Worm (Caenorhabditis elegans): Measurements from ENCODE around the gene rpn-9.

Gene rpn-9

DNA sequence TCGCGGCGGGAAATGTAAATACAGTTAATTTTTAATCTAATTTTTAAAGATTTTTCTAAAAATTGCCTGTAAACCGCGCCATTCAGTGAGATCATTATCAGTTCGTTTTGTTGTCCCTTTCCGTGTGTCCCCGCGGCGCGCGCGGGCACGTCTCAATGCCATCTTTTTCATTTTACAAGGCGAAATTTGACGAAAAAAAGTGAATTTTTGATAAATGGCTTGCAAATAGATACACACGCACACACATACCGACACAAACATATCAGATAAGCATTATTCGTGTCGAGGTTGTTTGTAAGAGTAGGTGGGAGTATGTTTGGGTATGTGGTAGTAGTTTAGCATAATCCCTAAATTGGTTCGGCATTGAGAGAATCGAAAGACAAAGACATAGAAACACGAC is 32.9 kb downstream of the rpn-9 start:
- TF ChIP-seq him-1 (tag; optimal IDR thresholded peaks at IDR 0.05) (no peak), dao-5 (tag; optimal IDR thresholded peaks at IDR 0.05) (no peak), W03F9.2 (tag; optimal IDR thresholded peaks at IDR 0.05) (no peak)

DNA sequence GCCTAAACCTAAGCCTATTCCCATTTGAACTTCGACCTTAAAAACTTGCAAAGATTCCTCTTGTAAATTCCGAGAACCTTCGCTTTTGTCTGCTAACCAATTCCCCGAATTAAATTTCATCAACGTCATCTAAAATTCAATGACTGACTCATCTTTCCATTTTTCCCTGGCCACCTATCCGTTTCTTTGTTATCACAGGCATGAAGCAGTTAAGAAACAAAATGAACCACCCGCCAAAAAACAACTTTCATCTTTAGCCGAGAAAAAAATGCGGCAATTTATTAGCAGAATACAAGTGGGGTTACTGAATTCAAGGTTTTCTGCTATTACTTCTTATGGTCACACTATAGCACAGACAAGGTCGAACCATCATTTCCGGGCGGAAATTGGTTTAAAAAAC is 34.0 kb downstream of the rpn-9 start:
- no peak for TF ChIP-seq W03F9.2 (tag; optimal IDR thresholded peaks at IDR 0.05)
- TF ChIP-seq dao-5 (tag; optimal IDR thresholded peaks at IDR 0.05): no peak
- TF ChIP-seq him-1 (tag; optimal IDR thresholded peaks at IDR 0.05): no peak

- TF ChIP-seq W03F9.2 (tag; optimal IDR thresholded peaks at IDR 0.05): no peak
- no peak for TF ChIP-seq dao-5 (tag; optimal IDR thresholded peaks at IDR 0.05)
- no peak for TF ChIP-seq him-1 (tag; optimal IDR thresholded peaks at IDR 0.05)
These were observed 36.0 kb downstream of the rpn-9 start, which contains the start of gene srap-1 for ce11 chrII:11202581-11203271. srap-1 (plus strand) TSS chrII:11203221.

ce11 chrII:11200234-11200755 is 38.4 kb downstream of the rpn-9 start:
- TF ChIP-seq W03F9.2 (tag; optimal IDR thresholded peaks at IDR 0.05) (no peak), him-1 (tag; optimal IDR thresholded peaks at IDR 0.05) (no peak), dao-5 (tag; optimal IDR thresholded peaks at IDR 0.05) (no peak)

DNA sequence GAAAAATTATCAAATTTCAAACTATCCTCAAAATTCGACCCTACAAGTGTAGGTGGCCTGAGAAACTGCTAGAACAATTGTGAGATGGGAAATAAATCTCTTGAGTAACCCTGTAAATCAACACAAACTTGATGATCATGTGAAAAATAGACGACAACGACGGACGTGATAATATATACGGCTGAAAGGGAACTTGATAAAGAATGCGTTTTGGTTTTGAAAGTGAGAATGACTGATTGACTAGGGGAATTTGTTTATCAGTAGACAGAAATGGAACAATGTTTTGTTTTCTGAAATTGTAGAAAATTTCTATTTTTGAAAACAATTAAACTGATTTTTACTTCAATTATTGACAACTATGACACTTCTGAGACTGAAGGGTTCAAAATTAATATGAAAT is 45.2 kb downstream of the rpn-9 start:
- TF ChIP-seq dao-5 (tag; optimal IDR thresholded peaks at IDR 0.05) (no peak), him-1 (tag; optimal IDR thresholded peaks at IDR 0.05) (no peak), W03F9.2 (tag; optimal IDR thresholded peaks at IDR 0.05) (no peak)

ce11 chrII:11192488-11192887 is 46.2 kb downstream of the rpn-9 start:
- TF ChIP-seq him-1 (tag; optimal IDR thresholded peaks at IDR 0.05) (no peak), dao-5 (tag; optimal IDR thresholded peaks at IDR 0.05) (no peak), W03F9.2 (tag; optimal IDR thresholded peaks at IDR 0.05) (no peak)

ce11 chrII:11188026-11188425 is 50.7 kb downstream of the rpn-9 start, which contains the start of gene F37H8.5:
F37H8.5 (plus strand) TSS chrII:11188206.
- no peak for TF ChIP-seq W03F9.2 (tag; optimal IDR thresholded peaks at IDR 0.05)
- TF ChIP-seq dao-5 (tag; optimal IDR thresholded peaks at IDR 0.05): no peak
- no peak for TF ChIP-seq him-1 (tag; optimal IDR thresholded peaks at IDR 0.05)
